Worm (Caenorhabditis elegans) whole organism, young adult: ENCODE measurements around the gene F43C11.3.

Experiments
- F57A8.1 ChIP-seq: fragments of 200-800 bp; sonication (Bioruptor generic); optimal IDR thresholded peaks from 2 replicates; lab custom pipeline; 2018; ENCODE audit warnings: mild to moderate bottlenecking, missing genetic modification characterization, moderate library complexity, missing compliant biosample characterization
- dpff-1 ChIP-seq: sonication (generic microtip); optimal IDR thresholded peaks from 2 replicates; lab custom pipeline; 2017; ENCODE audit warnings: mild to moderate bottlenecking, missing genetic modification characterization, missing compliant biosample characterization
- efl-1 ChIP-seq: fragments of 150-350 bp; optimal IDR thresholded peaks from 2 replicates; lab custom pipeline; 2014; ENCODE audit warnings: missing biosample characterization, missing genetic modification reagents, missing genetic modification characterization
- lsy-27 ChIP-seq: sonication (generic microtip); optimal IDR thresholded peaks from 2 replicates; lab custom pipeline; 2017; ENCODE audit warnings: missing genetic modification characterization, mild to moderate bottlenecking, missing compliant biosample characterization, antibody characterized with exemption, missing genotype, borderline replicate concordance; ENCODE audit not compliant: insufficient read depth

ce11 chrII:2385495-2385894, 32.4 kb downstream of the F43C11.3 start, which contains the start of gene F16G10.9:
- no peak for TF ChIP-seq dpff-1 (tag; lab: Kevin White, UChicago)
- no peak for TF ChIP-seq F57A8.1 (GFP tag; lab: Kevin White, UChicago)
- no peak for TF ChIP-seq efl-1 (GFP tag; lab: Kevin White, UChicago)
- no peak for TF ChIP-seq lsy-27 (tag; lab: Kevin White, UChicago)
